Fruit fly (Drosophila melanogaster): ENCODE results near the gene CG10877.

CG10877 gene

dm6 chr3R:20560668-20561226 is 3.1 kb downstream of the CG10877 start, which contains the start of gene CG5191 (continued):
- TF ChIP-seq Stat92E (GFP tag; optimal IDR thresholded peaks at IDR 0.05), result peak in 1 of 3 experiments; percentile 20
- TF ChIP-seq mld (GFP tag; IDR thresholded peaks at IDR 0.05; ENCODE audit: partially characterized antibody), result no peak
- peak; percentile 51; the same call in 1 of the 2 replicates for TF ChIP-seq sna (GFP tag; IDR thresholded peaks at IDR 0.05; ENCODE audit: partially characterized antibody)
- peak; percentile 71 for TF ChIP-seq MBD-R2 (GFP tag; IDR thresholded peaks at IDR 0.05)
- no peak; the same call in 2 of the 3 replicates for TF ChIP-seq CG2199 (GFP tag; IDR thresholded peaks at IDR 0.05)
- peak; percentile 16 for TF ChIP-seq dmrt99B (tag; optimal IDR thresholded peaks at IDR 0.05)
- TF ChIP-seq sisA (GFP tag; IDR thresholded peaks at IDR 0.05), result no peak
- TF ChIP-seq row (GFP tag; IDR thresholded peaks at IDR 0.05), result peak; percentile 77
- TF ChIP-seq psq (GFP tag; optimal IDR thresholded peaks at IDR 0.05), result no peak
- TF ChIP-seq CG10462 (GFP tag; optimal IDR thresholded peaks at IDR 0.05), result no peak
- no peak for TF ChIP-seq CG10321 (GFP tag; IDR thresholded peaks at IDR 0.05)
- TF ChIP-seq E2f2 (GFP tag; IDR thresholded peaks at IDR 0.05), result no peak
- no peak for TF ChIP-seq CG32767 (GFP tag; IDR thresholded peaks at IDR 0.05)
- no peak for TF ChIP-seq CG7357 (GFP tag; IDR thresholded peaks at IDR 0.05)
- TF ChIP-seq CG6813 (GFP tag; optimal IDR thresholded peaks at IDR 0.05), result no peak
- no peak for TF ChIP-seq HLH4C (GFP tag; IDR thresholded peaks at IDR 0.05; ENCODE audit: partially characterized antibody)
- TF ChIP-seq sens (GFP tag), result peak; percentile 41
- TF ChIP-seq CG3847 (GFP tag; IDR thresholded peaks at IDR 0.05), result no peak
- TF ChIP-seq CG17361 (GFP tag; IDR thresholded peaks at IDR 0.05), result 0 out of 3 replicates have a peak, but pooled peaks have one; percentile 15
- TF ChIP-seq CG7745 (tag; optimal IDR thresholded peaks at IDR 0.05), result peak; percentile 97
- TF ChIP-seq tna (GFP tag; IDR thresholded peaks at IDR 0.05; ENCODE audit: partially characterized antibody), result no peak
- no peak for TF ChIP-seq Drgx (GFP tag; IDR thresholded peaks at IDR 0.05)
- TF ChIP-seq CG16863 (GFP tag; optimal IDR thresholded peaks at IDR 0.05), result no peak
- no peak for TF ChIP-seq CG12104 (GFP tag; optimal IDR thresholded peaks at IDR 0.05)
- TF ChIP-seq knrl (GFP tag; IDR thresholded peaks at IDR 0.05; ENCODE audit: partially characterized antibody), result no peak
- no peak for TF ChIP-seq ase (GFP tag; IDR thresholded peaks at IDR 0.05)
- no peak for TF ChIP-seq Lpt (GFP tag; optimal IDR thresholded peaks at IDR 0.05)
- TF ChIP-seq Opbp (GFP tag; IDR thresholded peaks at IDR 0.05; ENCODE audit: partially characterized antibody), result no peak
- TF ChIP-seq Awh (GFP tag; IDR thresholded peaks at IDR 0.05), result no peak
- no peak for TF ChIP-seq ap (GFP tag; IDR thresholded peaks at IDR 0.05)
- no peak for TF ChIP-seq rib (GFP tag; IDR thresholded peaks at IDR 0.05)
- TF ChIP-seq caup (GFP tag; optimal IDR thresholded peaks at IDR 0.05; ENCODE audit: severe bottlenecking), result no peak
- TF ChIP-seq gsb-n (tag; optimal IDR thresholded peaks at IDR 0.05), result no peak
- peak; percentile 34 for TF ChIP-seq abd-A (tag; optimal IDR thresholded peaks at IDR 0.05)
- peak; percentile 1 for TF ChIP-seq CG14710 (tag; optimal IDR thresholded peaks at IDR 0.05)
- TF ChIP-seq Atf3 (GFP tag; optimal IDR thresholded peaks at IDR 0.05), result no peak
- peak; percentile 30 for TF ChIP-seq fd64A (GFP tag; optimal IDR thresholded peaks at IDR 0.05)
- TF ChIP-seq CG11504 (tag; optimal IDR thresholded peaks at IDR 0.05), result peak; percentile 33
- TF ChIP-seq CG13894 (tag; optimal IDR thresholded peaks at IDR 0.05), result peak; percentile 16
- no peak for TF ChIP-seq CG8388 (GFP tag; optimal IDR thresholded peaks at IDR 0.05)
- TF ChIP-seq Aef1 (GFP tag; IDR thresholded peaks at IDR 0.05), result peak; percentile 42; the same call in 1 of the 3 replicates
- TF ChIP-seq seq (GFP tag; IDR thresholded peaks at IDR 0.05), result peak; percentile 21; the same call in 1 of the 2 replicates
- TF ChIP-seq fru (optimal IDR thresholded peaks at IDR 0.05), result no peak
- TF ChIP-seq CG8290 (GFP tag; optimal IDR thresholded peaks at IDR 0.05), result no peak
- peak in 1 of 2 experiments; percentile 43 for TF ChIP-seq CG8290 (tag; optimal IDR thresholded peaks at IDR 0.05)
- TF ChIP-seq exex (tag; optimal IDR thresholded peaks at IDR 0.05), result no peak
- no peak for TF ChIP-seq gcm (GFP tag; optimal IDR thresholded peaks at IDR 0.05)
- no peak for TF ChIP-seq Sry-δ (GFP tag; optimal IDR thresholded peaks at IDR 0.05)
- no peak for TF ChIP-seq hth (optimal IDR thresholded peaks at IDR 0.05)
- TF ChIP-seq wdn (GFP tag; IDR thresholded peaks at IDR 0.05), result no peak
- no peak for TF ChIP-seq H2.0 (GFP tag; IDR thresholded peaks at IDR 0.05)
